Worm (Caenorhabditis elegans) whole organism, L2 larva: ENCODE measurements around the gene C15H11.1.

Experiments
- aly-2 ChIP-seq: fragments of 150-350 bp; optimal IDR thresholded peaks from 2 replicates; lab custom pipeline; 2014; ENCODE audit warnings: missing biosample characterization, missing genetic modification characterization
- ceh-82 ChIP-seq: fragments of 150-350 bp; optimal IDR thresholded peaks from 2 replicates; lab custom pipeline; 2014; ENCODE audit warnings: missing biosample characterization, missing genetic modification characterization
- lin-11 ChIP-seq: fragments of 150-350 bp; sonication (generic microtip); optimal IDR thresholded peaks from 2 replicates; lab custom pipeline; 2014; ENCODE audit warnings: missing biosample characterization, missing genetic modification characterization, inconsistent platforms, mixed read lengths
- nhr-10 ChIP-seq: sonication (generic microtip); optimal IDR thresholded peaks from 2 replicates; lab custom pipeline; 2017; ENCODE audit warnings: missing biosample characterization, missing genetic modification characterization
- nhr-237 ChIP-seq: fragments of 150-350 bp; optimal IDR thresholded peaks from 2 replicates; lab custom pipeline; 2014; ENCODE audit warnings: missing biosample characterization, missing genetic modification characterization
- nhr-77 ChIP-seq: fragments of 150-350 bp; optimal IDR thresholded peaks from 2 replicates; lab custom pipeline; 2014; ENCODE audit warnings: missing biosample characterization, missing genetic modification characterization
- skn-1 ChIP-seq: sonication (generic microtip); optimal IDR thresholded peaks from 2 replicates; lab custom pipeline; 2017; ENCODE audit warnings: missing biosample characterization, missing genetic modification characterization
- snpc-4 ChIP-seq: fragments of 150-350 bp; optimal IDR thresholded peaks from 2 replicates; lab custom pipeline; 2014; ENCODE audit warnings: missing biosample characterization, missing genetic modification characterization
- unc-39 ChIP-seq: fragments of 150-350 bp; optimal IDR thresholded peaks from 2 replicates; lab custom pipeline; 2014; ENCODE audit warnings: missing biosample characterization, missing genetic modification characterization
- zag-1 ChIP-seq: fragments of 150-350 bp; optimal IDR thresholded peaks from 2 replicates; lab custom pipeline; 2014; ENCODE audit warnings: missing biosample characterization, missing genetic modification characterization
- ztf-4 ChIP-seq: fragments of 150-350 bp; optimal IDR thresholded peaks from 2 replicates; lab custom pipeline; 2014; ENCODE audit warnings: missing biosample characterization, missing genetic modification characterization

ce11 chrV:14368272-14369052 lies 25.1 kb upstream of the C15H11.1 start:
- TF ChIP-seq unc-39 (tag; lab: Kevin White, UChicago) (no peak), lin-11 (tag; lab: Kevin White, UChicago) (no peak), aly-2 (tag; lab: Kevin White, UChicago) (no peak), snpc-4 (tag; lab: Kevin White, UChicago) (no peak), ztf-4 (tag; lab: Kevin White, UChicago) (no peak), ceh-82 (no peak), nhr-237 (tag; lab: Kevin White, UChicago) (no peak), nhr-10 (tag; lab: Kevin White, UChicago) (no peak), zag-1 (tag; lab: Kevin White, UChicago) (no peak), skn-1 (tag; lab: Kevin White, UChicago) (peak; percentile 37), nhr-77 (tag; lab: Kevin White, UChicago) (no peak)
